Worm (Caenorhabditis elegans) whole organism, L4 larva: ENCODE measurements around the gene flcn-1.

Source experiments
- ces-1 ChIP-seq: fragments of 150-350 bp; sonication (generic microtip); optimal IDR thresholded peaks from 4 replicates; lab custom pipeline; 2014; ENCODE audit warnings: missing biosample characterization, missing genetic modification reagents, missing genetic modification characterization
- jun-1 ChIP-seq: fragments of 150-350 bp; optimal IDR thresholded peaks from 2 replicates; lab custom pipeline; 2014; ENCODE audit warnings: missing biosample characterization, missing genetic modification reagents, missing genetic modification characterization
- nhr-77 ChIP-seq: fragments of 150-350 bp; optimal IDR thresholded peaks from 2 replicates; lab custom pipeline; 2014; ENCODE audit warnings: missing biosample characterization, missing genetic modification characterization
- php-3 ChIP-seq: fragments of 200-800 bp; sonication (Bioruptor generic); IDR thresholded peaks from 2 replicates; pipeline ENCODE4 v1.3.6; 2022; ENCODE audit warnings: missing genetic modification reagents, missing genetic modification characterization, missing compliant biosample characterization
- snpc-4 ChIP-seq: fragments of 150-350 bp; optimal IDR thresholded peaks from 2 replicates; lab custom pipeline; 2014; ENCODE audit warnings: missing biosample characterization, missing genetic modification characterization

flcn-1 gene

ce11 chrII:6995583-6995982 lies 67.0 kb downstream of the flcn-1 start:
- no peak for TF ChIP-seq php-3 (GFP tag; lab: Robert Waterston, UW)
- no peak for TF ChIP-seq nhr-77 (tag; lab: Kevin White, UChicago)
- TF ChIP-seq jun-1 (tag; lab: Kevin White, UChicago), result no peak
- no peak for TF ChIP-seq snpc-4 (tag; lab: Kevin White, UChicago)
- TF ChIP-seq ces-1 (GFP tag; lab: Kevin White, UChicago), result peak; percentile 1
